Fruit fly (Drosophila melanogaster) whole organism, embryonic: ENCODE measurements around the gene Pk34A.
A peak's percentile ranks its signal among the peaks of the same experiment; 100 is the strongest.

Experiments
- Antp ChIP-seq: fragments of 200-800 bp; sonication (Bioruptor generic); optimal IDR thresholded peaks from 3 replicates; lab custom pipeline; 2016; ENCODE audit warnings: missing biosample characterization, missing genetic modification characterization
- CG13123 ChIP-seq: fragments of 200-800 bp; sonication (Bioruptor generic); optimal IDR thresholded peaks from 2 replicates; lab custom pipeline; 2016; ENCODE audit warnings: missing biosample characterization, missing genetic modification characterization
- CG13424 ChIP-seq: fragments of 200-800 bp; sonication (Bioruptor generic); optimal IDR thresholded peaks from 2 replicates; lab custom pipeline; 2019; ENCODE audit warnings: missing biosample characterization, mild to moderate bottlenecking, missing genetic modification characterization, moderate library complexity
- CG15073 ChIP-seq: fragments of 200-800 bp; sonication (Bioruptor generic); optimal IDR thresholded peaks from 2 replicates; lab custom pipeline; 2016; ENCODE audit warnings: missing biosample characterization, missing genetic modification characterization
- CG18619 ChIP-seq: fragments of 200-800 bp; sonication (Bioruptor generic); optimal IDR thresholded peaks from 3 replicates; lab custom pipeline; 2017; ENCODE audit warnings: missing biosample characterization, mild to moderate bottlenecking, missing genetic modification characterization
- CG2120 ChIP-seq: fragments of 200-800 bp; sonication (Bioruptor generic); optimal IDR thresholded peaks from 3 replicates; lab custom pipeline; 2016; ENCODE audit warnings: missing biosample characterization, missing genetic modification characterization
- CG31365 ChIP-seq: fragments of 200-800 bp; sonication (Bioruptor generic); optimal IDR thresholded peaks from 2 replicates; lab custom pipeline; 2018; ENCODE audit warnings: missing biosample characterization, mild to moderate bottlenecking, missing genetic modification characterization
- CG32532 ChIP-seq: fragments of 200-800 bp; sonication (Bioruptor generic); IDR thresholded peaks from 2 replicates; pipeline ENCODE4 v1.3.6; 2022; ENCODE audit warnings: missing biosample characterization, missing genetic modification characterization
- CG3407 ChIP-seq: fragments of 200-800 bp; sonication (Bioruptor generic); optimal IDR thresholded peaks from 2 replicates; lab custom pipeline; 2018; ENCODE audit warnings: missing biosample characterization, mild to moderate bottlenecking, missing genetic modification characterization
- CG4820 ChIP-seq: fragments of 200-800 bp; sonication (Bioruptor generic); optimal IDR thresholded peaks from 3 replicates; lab custom pipeline; 2016; ENCODE audit warnings: missing biosample characterization, missing genetic modification characterization
- CG6654 ChIP-seq: fragments of 200-800 bp; sonication (Bioruptor generic); optimal IDR thresholded peaks from 2 replicates; lab custom pipeline; 2017; ENCODE audit warnings: missing biosample characterization, mild to moderate bottlenecking, missing genetic modification characterization
- CG6854 ChIP-seq: fragments of 200-800 bp; sonication (Bioruptor generic); optimal IDR thresholded peaks from 3 replicates; lab custom pipeline; 2017; ENCODE audit warnings: missing biosample characterization, mild to moderate bottlenecking, missing genetic modification characterization
- Drgx ChIP-seq: fragments of 200-800 bp; sonication (Bioruptor generic); IDR thresholded peaks from 2 replicates; pipeline ENCODE4 v1.3.6; 2022; ENCODE audit warnings: missing biosample characterization, missing genetic modification characterization
- E2f1 ChIP-seq: fragments of 200-800 bp; sonication (Bioruptor generic); IDR thresholded peaks from 2 replicates; pipeline ENCODE4 v1.3.6; 2022; ENCODE audit warnings: missing biosample characterization, missing genetic modification characterization
- Elba2 ChIP-seq: fragments of 200-800 bp; sonication (Bioruptor generic); optimal IDR thresholded peaks from 3 replicates; lab custom pipeline; 2016; ENCODE audit warnings: missing biosample characterization, missing genetic modification characterization
- Fer3 ChIP-seq: fragments of 200-800 bp; sonication (Bioruptor generic); optimal IDR thresholded peaks from 2 replicates; lab custom pipeline; 2018; ENCODE audit warnings: missing biosample characterization, mild to moderate bottlenecking, missing genetic modification characterization, moderate library complexity
- H2.0 ChIP-seq: fragments of 200-800 bp; sonication (Bioruptor generic); IDR thresholded peaks from 2 replicates; pipeline ENCODE4 v1.3.6; 2022; ENCODE audit warnings: missing biosample characterization, missing genetic modification characterization
- Hand ChIP-seq: fragments of 200-800 bp; sonication (Bioruptor generic); optimal IDR thresholded peaks from 2 replicates; lab custom pipeline; 2017; ENCODE audit warnings: mild to moderate bottlenecking, missing biosample characterization, missing genetic modification reagents, missing genetic modification characterization
- Hey ChIP-seq: fragments of 200-800 bp; sonication (Bioruptor generic); optimal IDR thresholded peaks from 3 replicates; lab custom pipeline; 2018; ENCODE audit warnings: missing biosample characterization, mild to moderate bottlenecking, missing genetic modification characterization
- Lhr ChIP-seq: fragments of 200-800 bp; sonication (Bioruptor generic); optimal IDR thresholded peaks from 3 replicates; lab custom pipeline; 2017; ENCODE audit warnings: mild to moderate bottlenecking, missing biosample characterization, missing genetic modification reagents, missing genetic modification characterization
- Med ChIP-seq: fragments of 200-800 bp; sonication (Bioruptor generic); peaks from one replicate; lab custom pipeline; 2016; ENCODE audit warnings: missing biosample characterization, missing genetic modification characterization, mild to moderate bottlenecking, inconsistent platforms, moderate library complexity
- Pdp1 ChIP-seq, 2 experiments: fragments of 200-800 bp; sonication (Bioruptor generic); optimal IDR thresholded peaks; 3 replicates each; lab custom pipeline; 2016; ENCODE audit warnings: missing biosample characterization in 2 of 2, missing genetic modification characterization in 2 of 2, mild to moderate bottlenecking in 1 of 2, moderate library complexity in 1 of 2
- Rfx ChIP-seq: fragments of 200-800 bp; sonication (Bioruptor generic); IDR thresholded peaks from 2 replicates; pipeline ENCODE4 v1.3.6; 2022; ENCODE audit warnings: missing biosample characterization, missing genetic modification characterization
- Scr ChIP-seq: fragments of 200-800 bp; sonication (Bioruptor generic); IDR thresholded peaks from 2 replicates; pipeline ENCODE4 v1.3.6; 2022; ENCODE audit warnings: missing biosample characterization, missing genetic modification characterization; ENCODE audit not compliant: partially characterized antibody
- Side ChIP-seq: fragments of 200-800 bp; sonication (Bioruptor generic); optimal IDR thresholded peaks from 2 replicates; lab custom pipeline; 2016; ENCODE audit warnings: missing biosample characterization, missing genetic modification characterization
- al ChIP-seq: fragments of 200-800 bp; sonication (Bioruptor generic); IDR thresholded peaks from 2 replicates; pipeline ENCODE4 v1.3.6; 2022; ENCODE audit warnings: missing biosample characterization, missing genetic modification characterization
- ato ChIP-seq: fragments of 200-800 bp; sonication (Bioruptor generic); IDR thresholded peaks from 2 replicates; pipeline ENCODE4 v1.3.6; 2022; ENCODE audit warnings: missing biosample characterization, missing genetic modification characterization; ENCODE audit not compliant: partially characterized antibody
- bbx ChIP-seq: fragments of 200-800 bp; sonication (Bioruptor generic); IDR thresholded peaks from 2 replicates; pipeline ENCODE4 v1.3.6; 2022; ENCODE audit warnings: missing biosample characterization, missing genetic modification characterization; ENCODE audit not compliant: partially characterized antibody
- bcd ChIP-seq: fragments of 200-800 bp; sonication (Bioruptor generic); optimal IDR thresholded peaks from 2 replicates; lab custom pipeline; 2017; ENCODE audit warnings: missing biosample characterization, mild to moderate bottlenecking, missing genetic modification characterization
- chm ChIP-seq: fragments of 200-800 bp; sonication (Bioruptor generic); IDR thresholded peaks from 2 replicates; pipeline ENCODE4 v1.3.6; 2022; ENCODE audit warnings: missing biosample characterization, missing genetic modification characterization
- crp ChIP-seq, 2 experiments: fragments of 200-800 bp; sonication (Bioruptor generic); optimal IDR thresholded peaks; 2 replicates in 1 of 2; 3 replicates in 1 of 2; lab custom pipeline; 2017; ENCODE audit warnings: missing biosample characterization in 2 of 2, missing genetic modification characterization in 2 of 2, mild to moderate bottlenecking in 1 of 2, moderate library complexity in 1 of 2
- cwo ChIP-seq: fragments of 200-800 bp; sonication (Bioruptor generic); optimal IDR thresholded peaks from 3 replicates; lab custom pipeline; 2017; ENCODE audit warnings: missing biosample characterization, missing genetic modification characterization, mild to moderate bottlenecking, moderate library complexity, missing genetic modification reagents
- eyg ChIP-seq: fragments of 200-800 bp; sonication (Bioruptor generic); optimal IDR thresholded peaks from 3 replicates; lab custom pipeline; 2016; ENCODE audit warnings: missing biosample characterization, missing genetic modification characterization
- fd3F ChIP-seq: fragments of 200-800 bp; sonication (Bioruptor generic); optimal IDR thresholded peaks from 2 replicates; lab custom pipeline; 2018; ENCODE audit warnings: missing biosample characterization, mild to moderate bottlenecking, missing genetic modification characterization, moderate library complexity
- kay ChIP-seq: fragments of 200-800 bp; sonication (Bioruptor generic); optimal IDR thresholded peaks from 2 replicates; lab custom pipeline; 2016; ENCODE audit warnings: missing biosample characterization, missing genetic modification characterization
- kni ChIP-seq: fragments of 200-800 bp; sonication (Bioruptor generic); optimal IDR thresholded peaks from 3 replicates; lab custom pipeline; 2017; ENCODE audit warnings: mild to moderate bottlenecking, missing biosample characterization, missing genetic modification reagents, missing genetic modification characterization
- mld ChIP-seq: fragments of 200-800 bp; sonication (Bioruptor generic); IDR thresholded peaks from 3 replicates; pipeline ENCODE4 v1.3.6; 2022; ENCODE audit warnings: missing biosample characterization, missing genetic modification characterization; ENCODE audit not compliant: partially characterized antibody
- onecut ChIP-seq: fragments of 200-800 bp; sonication (Bioruptor generic); IDR thresholded peaks from 2 replicates; pipeline ENCODE4 v1.3.6; 2022; ENCODE audit warnings: missing biosample characterization, missing genetic modification characterization
- pb ChIP-seq: fragments of 200-800 bp; sonication (Bioruptor generic); optimal IDR thresholded peaks from 3 replicates; lab custom pipeline; 2016; ENCODE audit warnings: missing biosample characterization, missing genetic modification characterization
- row ChIP-seq: fragments of 200-800 bp; sonication (Bioruptor generic); IDR thresholded peaks from 3 replicates; pipeline ENCODE4 v1.3.6; 2022; ENCODE audit warnings: missing biosample characterization, missing genetic modification characterization
- sd ChIP-seq: fragments of 200-800 bp; sonication (Bioruptor generic); optimal IDR thresholded peaks from 3 replicates; lab custom pipeline; 2018; ENCODE audit warnings: missing biosample characterization, mild to moderate bottlenecking, missing genetic modification characterization, moderate library complexity
- slbo ChIP-seq: fragments of 200-800 bp; sonication (Bioruptor generic); IDR thresholded peaks from 2 replicates; pipeline ENCODE4 v1.3.6; 2022; ENCODE audit warnings: missing biosample characterization, missing genetic modification characterization
- slou ChIP-seq: fragments of 200-800 bp; sonication (Bioruptor generic); optimal IDR thresholded peaks from 3 replicates; lab custom pipeline; 2016; ENCODE audit warnings: missing biosample characterization, missing genetic modification characterization
- sr ChIP-seq: fragments of 200-800 bp; sonication (Bioruptor generic); IDR thresholded peaks from 3 replicates; pipeline ENCODE4 v1.3.6; 2022; ENCODE audit warnings: missing biosample characterization, missing genetic modification characterization
- stwl ChIP-seq: fragments of 200-800 bp; sonication (Bioruptor generic); optimal IDR thresholded peaks from 3 replicates; lab custom pipeline; 2018; ENCODE audit warnings: missing biosample characterization, mild to moderate bottlenecking, missing genetic modification characterization, moderate library complexity
- sug ChIP-seq: fragments of 200-800 bp; optimal IDR thresholded peaks from 2 replicates; lab custom pipeline; 2019; ENCODE audit warnings: missing biosample characterization, mild to moderate bottlenecking, missing genetic modification characterization, moderate library complexity

Gene Pk34A

DNA sequence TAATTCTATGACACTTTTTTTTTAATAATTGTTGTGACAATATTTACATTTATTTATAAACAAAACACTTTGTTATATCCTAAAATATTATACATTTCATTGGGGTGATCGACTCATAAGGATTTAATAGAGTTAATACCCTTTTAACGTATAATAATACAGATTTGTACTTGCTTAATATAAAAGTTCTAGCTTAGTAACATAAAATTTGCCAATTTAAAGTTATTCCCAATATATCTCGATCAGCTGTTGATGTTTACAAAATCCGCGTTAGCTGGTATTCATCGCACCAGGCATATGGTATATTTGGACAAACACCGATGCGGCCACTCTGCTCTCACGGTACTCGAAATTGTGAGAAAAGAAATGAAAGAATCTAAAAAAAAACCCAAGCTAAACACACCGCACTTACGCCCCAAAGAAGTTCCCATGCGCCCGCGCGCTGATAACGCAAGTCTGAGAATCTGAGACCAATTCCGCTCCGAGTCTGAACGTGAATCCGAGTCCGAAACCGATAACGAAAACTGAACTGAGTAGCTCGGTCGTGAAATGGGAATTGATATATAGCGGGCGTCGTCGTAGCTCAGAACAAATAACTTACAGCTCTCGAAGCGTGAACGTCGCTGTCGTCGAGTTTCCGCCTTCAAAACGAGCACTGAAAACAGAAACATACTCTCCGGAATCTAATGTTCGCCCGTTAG lies 45.0 kb downstream of the Pk34A start, which contains the start of gene Pect (continued):
- TF ChIP-seq CG15073 (GFP tag; lab: Kevin White, UChicago), result no peak
- TF ChIP-seq Hey (tag; lab: Kevin White, UChicago), result no peak
- TF ChIP-seq CG13424, result peak; percentile 59
- peak; percentile 63 for TF ChIP-seq Scr (GFP tag; lab: Robert Waterston, UW)
- TF ChIP-seq Hand, result no peak
- TF ChIP-seq sug (tag; lab: Kevin White, UChicago), result peak; percentile 29
- TF ChIP-seq CG6654, result no peak
- no peak for TF ChIP-seq sr (GFP tag; lab: Robert Waterston, UW)
- no peak for TF ChIP-seq mld (GFP tag; lab: Robert Waterston, UW)
- peak; percentile 54; the same call in 1 of the 2 replicates for TF ChIP-seq E2f1 (GFP tag; lab: Robert Waterston, UW)
- no peak for TF ChIP-seq CG2120 (GFP tag; lab: Kevin White, UChicago)
- TF ChIP-seq bcd (GFP tag; lab: Kevin White, UChicago), result no peak
- no peak for TF ChIP-seq Side (GFP tag; lab: Kevin White, UChicago)

DNA sequence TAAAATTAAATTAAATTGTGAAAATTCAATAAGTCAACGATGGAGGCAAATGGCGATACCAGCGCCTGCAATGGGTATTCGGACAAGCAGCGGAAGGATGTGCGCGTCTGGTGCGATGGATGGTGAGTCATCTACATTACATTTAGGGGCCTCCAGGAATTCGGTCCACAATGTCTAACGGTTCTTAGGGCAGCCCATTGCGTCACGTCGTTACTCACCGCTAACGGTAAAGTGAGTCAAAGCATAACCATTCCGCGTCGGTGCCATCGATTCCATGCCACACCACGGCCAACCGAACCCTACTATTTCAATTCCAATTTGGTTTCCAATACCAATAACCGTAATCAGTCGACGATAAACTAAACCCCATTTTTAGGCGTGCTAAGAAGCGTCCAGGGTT lies 45.5 kb downstream of the Pk34A start:
- TF ChIP-seq Rfx (GFP tag; lab: Robert Waterston, UW), result no peak
- TF ChIP-seq cwo, result peak; percentile 13
- TF ChIP-seq Pdp1 (GFP tag; optimal IDR thresholded peaks at IDR 0.05; lab: Kevin White, UChicago), result peak in 1 of 2 experiments; percentile 76
- peak; percentile 60 for TF ChIP-seq sd (tag; lab: Kevin White, UChicago)
- peak; percentile 40 for TF ChIP-seq kay (GFP tag; lab: Kevin White, UChicago)
- no peak for TF ChIP-seq stwl (tag; lab: Kevin White, UChicago)
- no peak for TF ChIP-seq Fer3
- TF ChIP-seq Med (GFP tag; lab: Kevin White, UChicago), result peak; percentile 34
- TF ChIP-seq chm (GFP tag; lab: Robert Waterston, UW), result peak; percentile 51; the same call in 1 of the 2 replicates
- no peak for TF ChIP-seq eyg (GFP tag; lab: Kevin White, UChicago)
- TF ChIP-seq CG6854 (GFP tag; lab: Kevin White, UChicago), result peak; percentile 13
- 0 out of 2 replicates have a peak, but pooled peaks have one; percentile 2 for TF ChIP-seq onecut (GFP tag; lab: Robert Waterston, UW)

DNA sequence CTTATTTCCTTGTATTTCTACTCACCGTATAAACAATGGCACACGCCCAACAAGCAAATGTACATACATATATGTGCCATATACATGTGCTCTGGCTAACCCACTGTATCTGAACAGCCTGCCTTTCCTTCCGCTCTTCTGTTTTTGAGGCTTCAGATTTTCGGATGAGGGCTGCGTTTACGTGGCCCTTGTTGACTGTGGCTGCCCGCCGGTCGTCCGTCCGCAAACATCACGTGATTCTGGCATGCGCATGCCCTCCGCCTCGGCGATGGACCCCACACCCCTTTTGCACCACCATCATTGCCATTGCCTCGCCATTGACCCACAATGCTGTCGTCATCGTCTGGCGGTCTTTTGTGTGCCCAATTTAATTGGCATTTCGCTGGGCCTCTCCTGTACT lies 46.6 kb downstream of the Pk34A start:
- no peak for TF ChIP-seq H2.0 (GFP tag; lab: Robert Waterston, UW)
- no peak for TF ChIP-seq CG13123 (GFP tag; lab: Kevin White, UChicago)
- TF ChIP-seq CG32532 (GFP tag; lab: Robert Waterston, UW), result peak; percentile 43; the same call in 1 of the 2 replicates
- TF ChIP-seq Lhr (GFP tag; lab: Kevin White, UChicago), result no peak
- TF ChIP-seq CG18619 (GFP tag; lab: Kevin White, UChicago), result peak; percentile 29
- TF ChIP-seq Drgx (GFP tag; lab: Robert Waterston, UW), result peak; percentile 45; the same call in 1 of the 2 replicates
- TF ChIP-seq al (GFP tag; lab: Robert Waterston, UW), result no peak
- TF ChIP-seq row (GFP tag; lab: Robert Waterston, UW), result no peak
- TF ChIP-seq kay (GFP tag; lab: Kevin White, UChicago), result no peak
- peak; percentile 41 for TF ChIP-seq CG31365 (tag; lab: Kevin White, UChicago)
- no peak for TF ChIP-seq CG4820 (GFP tag; lab: Kevin White, UChicago)
- no peak for TF ChIP-seq ato (GFP tag; lab: Robert Waterston, UW)
- TF ChIP-seq pb (GFP tag; lab: Kevin White, UChicago), result no peak
- peak; percentile 7 for TF ChIP-seq CG3407 (GFP tag; lab: Kevin White, UChicago)
- peak; percentile 15; the same call in 1 of the 2 replicates for TF ChIP-seq slbo
- TF ChIP-seq Antp (GFP tag; lab: Kevin White, UChicago), result peak; percentile 12
- no peak for TF ChIP-seq slou (GFP tag; lab: Kevin White, UChicago)
- peak; percentile 83 for TF ChIP-seq kni
- no peak for TF ChIP-seq bbx (GFP tag; lab: Robert Waterston, UW)
- no peak for TF ChIP-seq fd3F (GFP tag; lab: Kevin White, UChicago)
- TF ChIP-seq Elba2 (GFP tag; lab: Kevin White, UChicago), result no peak
- peak in 1 of 2 experiments; percentile 7 for TF ChIP-seq crp (GFP tag; optimal IDR thresholded peaks at IDR 0.05; lab: Kevin White, UChicago)
